Fruit fly (Drosophila melanogaster): ENCODE measurements around the gene Nmdmc.
A peak's percentile ranks its signal among the peaks of the same experiment; 100 is the strongest.

The Nmdmc gene

DNA sequence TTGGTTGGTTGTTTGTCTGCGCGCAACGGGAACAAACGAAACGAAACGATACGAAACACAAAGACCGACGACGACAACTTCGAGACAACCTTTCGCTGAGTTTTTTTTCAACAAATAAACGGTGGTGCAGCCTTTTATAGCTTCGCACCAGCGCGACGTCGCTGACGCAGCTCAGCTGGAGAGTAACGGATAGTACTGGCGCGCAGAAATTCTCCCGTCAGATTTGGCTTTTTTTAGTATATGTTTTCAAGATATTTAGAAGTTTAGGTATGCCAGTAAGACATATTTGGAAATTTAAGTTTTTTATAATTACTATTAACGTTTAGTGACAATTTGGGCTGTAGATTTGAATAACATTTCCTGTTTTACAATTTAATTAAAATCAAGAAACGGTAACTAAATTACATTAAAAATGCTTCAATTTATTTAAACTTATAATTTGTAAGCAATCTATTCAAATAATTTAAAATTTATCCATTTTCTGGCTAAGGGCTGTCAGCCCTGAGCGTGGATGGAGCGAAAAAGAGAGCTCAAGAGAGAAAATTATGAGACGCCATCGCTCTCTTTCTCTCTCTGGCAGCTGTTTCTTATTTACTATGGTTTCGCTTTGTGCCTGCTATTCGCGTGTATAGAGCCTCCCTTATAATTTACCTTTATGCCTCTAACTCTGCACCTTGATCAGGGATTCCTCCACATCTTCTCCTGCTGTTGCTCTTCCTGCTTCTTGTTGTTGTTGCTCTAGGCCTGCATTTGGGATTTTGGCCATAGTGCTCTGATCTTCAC lies 16.5 kb downstream of the Nmdmc start:
- peak; percentile 82 for TF ChIP-seq CG16779 (tag; optimal IDR thresholded peaks at IDR 0.05)
- TF ChIP-seq svp (GFP tag): peak; percentile 92
- peak; percentile 84 for TF ChIP-seq achi (GFP tag; optimal IDR thresholded peaks at IDR 0.05)
- TF ChIP-seq Sox15 (GFP tag; optimal IDR thresholded peaks at IDR 0.05): peak; percentile 52
- TF ChIP-seq Gug (GFP tag; IDR thresholded peaks at IDR 0.05): peak; percentile 49
- TF ChIP-seq CG6276 (GFP tag; optimal IDR thresholded peaks at IDR 0.05): peak; percentile 91
- TF ChIP-seq CG6808 (GFP tag; optimal IDR thresholded peaks at IDR 0.05): peak; percentile 88
- no peak for TF ChIP-seq Hr38 (GFP tag; optimal IDR thresholded peaks at IDR 0.05)
- peak; percentile 88 for TF ChIP-seq CG34406 (GFP tag; optimal IDR thresholded peaks at IDR 0.05)
- TF ChIP-seq Sox14 (GFP tag; optimal IDR thresholded peaks at IDR 0.05): peak; percentile 82
- peak; percentile 58 for TF ChIP-seq cyc (GFP tag; optimal IDR thresholded peaks at IDR 0.05)
- peak; percentile 88 for TF ChIP-seq topi (GFP tag; optimal IDR thresholded peaks at IDR 0.05)
- peak; percentile 84 for TF ChIP-seq Smox (GFP tag; optimal IDR thresholded peaks at IDR 0.05)
- TF ChIP-seq acj6 (GFP tag; optimal IDR thresholded peaks at IDR 0.05): peak; percentile 81
- TF ChIP-seq dac (GFP tag; optimal IDR thresholded peaks at IDR 0.05): peak; percentile 69
- TF ChIP-seq eg (GFP tag; IDR thresholded peaks at IDR 0.05): peak; percentile 77; the same call in 2 of the 3 replicates
- TF ChIP-seq CG7368 (GFP tag; optimal IDR thresholded peaks at IDR 0.05): peak; percentile 44
- TF ChIP-seq CG10669 (GFP tag; optimal IDR thresholded peaks at IDR 0.05): peak; percentile 79
- TF ChIP-seq Eip93F (GFP tag; optimal IDR thresholded peaks at IDR 0.05): peak; percentile 69
- peak; percentile 62 for TF ChIP-seq CG31627 (GFP tag; optimal IDR thresholded peaks at IDR 0.05)
- TF ChIP-seq Eip78C (GFP tag): peak; percentile 97
- TF ChIP-seq lz (GFP tag; optimal IDR thresholded peaks at IDR 0.05): peak; percentile 84
- peak; percentile 83 for TF ChIP-seq dsx (GFP tag; optimal IDR thresholded peaks at IDR 0.05; ENCODE audit: poor library complexity, severe bottlenecking)
- peak; percentile 77 for TF ChIP-seq Hr4 (GFP tag; optimal IDR thresholded peaks at IDR 0.05)
- TF ChIP-seq CG11294 (GFP tag; IDR thresholded peaks at IDR 0.05): peak; percentile 50; the same call in 1 of the 2 replicates
- peak; percentile 70 for TF ChIP-seq CG11762 (GFP tag; optimal IDR thresholded peaks at IDR 0.05; ENCODE audit: insufficient read depth)
- TF ChIP-seq pdm3 (GFP tag; optimal IDR thresholded peaks at IDR 0.05): peak; percentile 81
- TF ChIP-seq fd85E (GFP tag; optimal IDR thresholded peaks at IDR 0.05): no peak
- peak; percentile 78 for TF ChIP-seq CG3919 (GFP tag; optimal IDR thresholded peaks at IDR 0.05)
- peak; percentile 64 for TF ChIP-seq Ets21C (GFP tag; optimal IDR thresholded peaks at IDR 0.05)
- peak; percentile 63 for TF ChIP-seq vri (GFP tag; optimal IDR thresholded peaks at IDR 0.05)
- TF ChIP-seq OdsH (GFP tag; optimal IDR thresholded peaks at IDR 0.05): peak; percentile 78
- peak; percentile 81 for TF ChIP-seq fd59A (GFP tag; optimal IDR thresholded peaks at IDR 0.05)
- peak; percentile 90 for TF ChIP-seq Ets96B (tag; optimal IDR thresholded peaks at IDR 0.05)
- peak; percentile 76 for TF ChIP-seq Lpt (GFP tag; optimal IDR thresholded peaks at IDR 0.05)
- TF ChIP-seq CG9139 (GFP tag; optimal IDR thresholded peaks at IDR 0.05): peak; percentile 78
- TF ChIP-seq Eip75B (GFP tag; optimal IDR thresholded peaks at IDR 0.05): peak; percentile 84
- TF ChIP-seq Sox102F (GFP tag; optimal IDR thresholded peaks at IDR 0.05): peak; percentile 83
- peak; percentile 80 to 87 for TF ChIP-seq ss (GFP tag; optimal IDR thresholded peaks at IDR 0.05)
- TF ChIP-seq CG6163 (GFP tag; IDR thresholded peaks at IDR 0.05): peak; percentile 70; the same call in 2 of the 3 replicates
- peak; percentile 87 for TF ChIP-seq Met (GFP tag; optimal IDR thresholded peaks at IDR 0.05)
- TF ChIP-seq CG11902 (GFP tag; optimal IDR thresholded peaks at IDR 0.05): peak; percentile 46
- peak; percentile 52 for TF ChIP-seq CG1621 (tag; optimal IDR thresholded peaks at IDR 0.05)
- peak; percentile 88 for TF ChIP-seq CG8119 (GFP tag; IDR thresholded peaks at IDR 0.05)
- peak; percentile 70 for TF ChIP-seq fkh (GFP tag; optimal IDR thresholded peaks at IDR 0.05)
- TF ChIP-seq esn (GFP tag; optimal IDR thresholded peaks at IDR 0.05): peak; percentile 91
- TF ChIP-seq CG15336 (GFP tag; IDR thresholded peaks at IDR 0.05): peak; percentile 83
- peak; percentile 91 for TF ChIP-seq CG32006 (GFP tag; optimal IDR thresholded peaks at IDR 0.05)
- peak; percentile 86 for TF ChIP-seq CG8632 (GFP tag; optimal IDR thresholded peaks at IDR 0.05)
- TF ChIP-seq CG4318 (GFP tag; optimal IDR thresholded peaks at IDR 0.05): peak; percentile 76

Measured in whole organism, prepupa.